Fruit fly (Drosophila melanogaster): ENCODE results near the gene CG12991.

Gene CG12991

DNA sequence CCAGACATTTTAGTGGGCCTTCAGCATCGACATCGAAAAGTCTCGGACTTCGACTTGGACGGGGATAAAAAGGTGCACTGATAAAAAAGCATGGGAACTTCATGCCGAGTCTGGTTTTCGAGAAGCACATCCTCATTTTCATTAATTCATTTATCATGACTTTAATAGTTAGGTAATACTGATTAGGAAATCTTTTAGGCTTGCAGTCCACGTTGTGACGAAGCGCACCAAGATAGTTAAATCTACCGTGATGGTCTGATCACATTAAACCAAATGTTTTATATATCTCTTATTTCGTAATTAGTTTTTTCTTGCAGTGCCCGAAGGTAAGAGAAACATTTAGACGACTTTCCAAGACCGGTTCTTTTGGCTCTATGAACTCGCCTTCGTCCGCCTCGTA is 21.0 kb upstream of the CG12991 start:
- TF ChIP-seq insv (optimal IDR thresholded peaks at IDR 0.05) (no peak), Myc (optimal IDR thresholded peaks at IDR 0.05) (no peak), Sin3A (optimal IDR thresholded peaks at IDR 0.05) (no peak), h (optimal IDR thresholded peaks at IDR 0.05) (no peak), ttk (optimal IDR thresholded peaks at IDR 0.05) (no peak), psq (optimal IDR thresholded peaks at IDR 0.05) (no peak)

- no peak for TF ChIP-seq Myc (optimal IDR thresholded peaks at IDR 0.05)
- TF ChIP-seq psq (optimal IDR thresholded peaks at IDR 0.05), result no peak
- no peak for TF ChIP-seq ttk (optimal IDR thresholded peaks at IDR 0.05)
- TF ChIP-seq h (optimal IDR thresholded peaks at IDR 0.05), result no peak
- TF ChIP-seq insv (optimal IDR thresholded peaks at IDR 0.05), result no peak
- TF ChIP-seq Sin3A (optimal IDR thresholded peaks at IDR 0.05), result no peak
These were observed 18.3 kb upstream of the CG12991 start, which contains the start of gene CG43658 for dm6 chrX:17561130-17561942. Gene CG43658 (minus strand): TSS chrX:17561180.

DNA sequence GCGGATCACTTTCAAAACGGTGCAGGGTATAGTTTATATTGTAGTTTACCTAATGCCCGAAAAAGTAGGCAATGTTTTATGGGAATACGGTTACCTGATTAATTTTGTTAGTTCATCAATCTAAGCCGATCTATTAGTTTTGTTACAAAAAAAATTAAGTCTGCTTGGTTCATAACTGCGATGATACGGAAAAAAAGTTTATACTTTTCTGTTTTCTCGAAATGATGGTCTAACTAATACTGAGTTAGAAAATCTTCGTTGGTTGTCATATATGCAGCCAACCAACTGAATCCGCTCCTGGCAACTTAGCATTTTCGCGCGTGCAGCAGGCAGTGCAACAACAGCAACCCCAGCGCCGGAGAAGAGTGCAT is 17.7 kb upstream of the CG12991 start:
- TF ChIP-seq ttk (optimal IDR thresholded peaks at IDR 0.05), result no peak

- TF ChIP-seq ttk (optimal IDR thresholded peaks at IDR 0.05) (no peak), h (optimal IDR thresholded peaks at IDR 0.05) (no peak), insv (optimal IDR thresholded peaks at IDR 0.05) (no peak), Sin3A (optimal IDR thresholded peaks at IDR 0.05) (no peak), psq (optimal IDR thresholded peaks at IDR 0.05) (no peak), Myc (optimal IDR thresholded peaks at IDR 0.05) (no peak)
These were observed 17.1 kb upstream of the CG12991 start for dm6 chrX:17562585-17562984.

DNA sequence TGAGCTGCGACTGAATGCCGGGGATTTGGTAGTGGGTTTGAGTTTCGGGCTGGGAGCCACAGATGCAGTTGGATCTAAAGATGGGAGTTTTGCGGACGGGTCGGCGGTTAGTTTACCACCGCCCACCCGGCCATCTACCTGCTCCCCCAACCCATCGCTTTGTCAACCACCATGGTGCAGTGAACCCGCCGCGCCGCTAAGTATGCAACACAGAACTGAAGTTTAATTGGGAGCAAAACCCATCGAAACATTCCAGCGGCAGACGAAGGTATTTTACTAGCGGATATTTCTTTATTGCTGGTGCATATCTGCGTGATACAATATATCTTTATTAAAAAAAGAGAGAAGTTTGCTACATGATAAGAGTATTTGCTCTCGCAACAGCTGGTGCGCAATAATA is 13.5 kb upstream of the CG12991 start:
- TF ChIP-seq Myc (optimal IDR thresholded peaks at IDR 0.05), result no peak

DNA sequence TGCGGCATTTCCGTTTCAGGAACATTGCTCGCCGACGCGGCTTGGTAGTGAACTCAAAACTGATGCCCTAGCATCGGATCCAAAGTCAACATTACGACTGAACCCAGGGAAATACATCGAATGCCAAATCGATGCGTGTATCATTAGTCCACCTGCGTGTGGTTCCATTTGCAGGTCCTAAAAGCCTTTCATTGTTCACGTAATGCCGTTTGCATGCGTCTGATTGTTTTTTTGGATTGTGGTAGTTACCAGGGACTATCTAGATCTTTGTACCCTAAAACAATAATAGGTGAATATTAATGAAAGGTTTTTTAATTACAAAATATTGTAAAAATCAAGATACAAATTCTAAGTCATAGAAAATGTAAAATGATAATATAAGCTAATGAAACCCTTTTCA is 10.5 kb upstream of the CG12991 start, which contains the start of gene ppk23:
Gene ppk23, minus strand, starts transcription at position 101 of the 400 bp plus-strand sequence.
- TF ChIP-seq ttk (optimal IDR thresholded peaks at IDR 0.05), result no peak
- TF ChIP-seq psq (optimal IDR thresholded peaks at IDR 0.05), result no peak
- TF ChIP-seq insv (optimal IDR thresholded peaks at IDR 0.05), result no peak
- no peak for TF ChIP-seq Sin3A (optimal IDR thresholded peaks at IDR 0.05)
- TF ChIP-seq Myc (optimal IDR thresholded peaks at IDR 0.05), result no peak
- no peak for TF ChIP-seq h (optimal IDR thresholded peaks at IDR 0.05)

DNA sequence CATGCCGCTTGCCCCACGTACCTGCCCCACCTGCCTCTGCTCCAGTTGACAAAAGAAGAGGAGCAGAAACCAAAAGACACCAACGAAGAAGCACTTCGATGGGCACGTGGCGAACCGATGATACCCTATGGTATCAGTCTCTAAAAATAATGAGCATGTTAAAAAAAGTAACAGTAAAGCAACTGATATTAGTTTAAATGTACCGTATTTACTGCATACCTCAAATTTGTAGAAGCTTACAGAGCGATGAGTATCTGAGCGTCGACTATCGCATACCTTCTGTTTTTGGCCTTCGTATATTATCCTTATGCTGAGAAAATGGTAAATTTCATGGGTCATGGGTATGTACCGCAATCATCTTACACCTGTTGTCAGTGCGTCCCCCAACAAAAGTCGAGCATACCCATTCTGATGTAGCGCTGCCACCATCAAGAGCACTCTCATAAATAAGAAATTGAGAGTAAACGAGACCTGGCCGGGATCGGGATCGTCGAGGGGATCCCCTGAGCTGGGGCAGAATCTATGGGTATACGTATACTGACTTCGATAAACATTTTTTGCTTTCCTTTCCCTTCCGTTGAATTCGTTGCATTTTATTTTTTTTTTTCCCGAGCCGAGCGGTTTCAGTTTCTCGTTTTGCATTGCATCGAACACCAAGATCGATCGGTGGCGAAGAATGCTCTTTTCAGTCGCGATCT is 8.6 kb upstream of the CG12991 start:
- TF ChIP-seq Myc (optimal IDR thresholded peaks at IDR 0.05) (no peak), psq (optimal IDR thresholded peaks at IDR 0.05) (no peak), Sin3A (optimal IDR thresholded peaks at IDR 0.05) (no peak), h (optimal IDR thresholded peaks at IDR 0.05) (no peak), insv (optimal IDR thresholded peaks at IDR 0.05) (no peak), ttk (optimal IDR thresholded peaks at IDR 0.05) (no peak)

DNA sequence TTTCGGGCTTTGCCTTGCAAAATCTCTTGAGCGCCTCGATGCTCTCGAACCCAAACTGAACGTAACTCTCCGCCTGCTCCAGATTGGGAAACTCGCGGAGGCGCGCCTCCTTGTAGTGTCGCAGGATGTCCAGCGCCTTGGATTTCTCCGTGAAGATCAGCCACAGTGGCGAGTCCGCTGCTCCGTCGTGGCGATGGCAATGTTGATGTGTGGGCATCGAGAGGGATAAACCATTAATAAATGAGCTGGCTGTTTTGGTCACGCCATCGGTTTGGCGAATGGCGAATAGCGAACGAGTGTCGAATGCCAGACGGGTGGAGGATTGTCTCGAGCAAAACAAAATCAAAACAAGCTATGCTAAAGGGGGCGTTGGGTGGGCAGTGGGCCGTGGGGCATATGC is 3.8 kb upstream of the CG12991 start:
- TF ChIP-seq Myc (optimal IDR thresholded peaks at IDR 0.05) (no peak), ttk (optimal IDR thresholded peaks at IDR 0.05) (no peak), insv (optimal IDR thresholded peaks at IDR 0.05) (no peak), Sin3A (optimal IDR thresholded peaks at IDR 0.05) (no peak), h (optimal IDR thresholded peaks at IDR 0.05) (no peak), psq (optimal IDR thresholded peaks at IDR 0.05) (no peak)

- TF ChIP-seq Myc (optimal IDR thresholded peaks at IDR 0.05) (no peak), h (optimal IDR thresholded peaks at IDR 0.05) (no peak), ttk (optimal IDR thresholded peaks at IDR 0.05) (no peak), psq (optimal IDR thresholded peaks at IDR 0.05) (no peak), Sin3A (optimal IDR thresholded peaks at IDR 0.05) (no peak)
These were observed 3.1 kb upstream of the CG12991 start for dm6 chrX:17576606-17577005.

dm6 chrX:17577356-17577755 is 2.3 kb upstream of the CG12991 start:
- TF ChIP-seq Myc (optimal IDR thresholded peaks at IDR 0.05) (no peak), insv (optimal IDR thresholded peaks at IDR 0.05) (no peak), h (optimal IDR thresholded peaks at IDR 0.05) (no peak)

DNA sequence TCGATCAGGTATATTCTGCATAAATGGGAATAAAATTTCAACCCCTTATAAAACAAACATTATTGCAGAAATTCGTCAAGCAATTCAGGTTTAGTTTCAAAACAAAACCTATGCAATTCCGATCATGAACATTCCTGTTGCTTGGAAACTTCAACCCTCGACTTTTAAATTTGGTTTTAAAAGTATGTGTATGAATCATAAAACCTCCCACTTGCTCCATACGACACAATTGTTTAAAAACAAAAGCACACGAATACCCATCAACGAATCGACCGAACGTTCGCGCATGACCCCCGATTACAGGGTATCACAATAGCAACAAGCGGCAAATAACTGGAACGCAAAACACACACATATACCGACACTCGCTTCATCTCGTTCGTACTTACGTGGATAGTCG is 1.5 kb upstream of the CG12991 start:
- TF ChIP-seq insv (optimal IDR thresholded peaks at IDR 0.05) (no peak), Myc (optimal IDR thresholded peaks at IDR 0.05) (no peak), ttk (optimal IDR thresholded peaks at IDR 0.05) (no peak), Sin3A (optimal IDR thresholded peaks at IDR 0.05) (no peak), psq (optimal IDR thresholded peaks at IDR 0.05) (no peak), h (optimal IDR thresholded peaks at IDR 0.05) (no peak)

dm6 chrX:17578869-17579781 is 536 bp upstream of the CG12991 start, which contains the start of gene Ankle2:
Gene Ankle2 (minus strand): TSS chrX:17579229.
- peak; percentile 72 for TF ChIP-seq Sin3A (optimal IDR thresholded peaks at IDR 0.05)
- TF ChIP-seq psq (optimal IDR thresholded peaks at IDR 0.05), result no peak
